Fruit fly (Drosophila melanogaster): ENCODE measurements around the gene CG1677.

DNA sequence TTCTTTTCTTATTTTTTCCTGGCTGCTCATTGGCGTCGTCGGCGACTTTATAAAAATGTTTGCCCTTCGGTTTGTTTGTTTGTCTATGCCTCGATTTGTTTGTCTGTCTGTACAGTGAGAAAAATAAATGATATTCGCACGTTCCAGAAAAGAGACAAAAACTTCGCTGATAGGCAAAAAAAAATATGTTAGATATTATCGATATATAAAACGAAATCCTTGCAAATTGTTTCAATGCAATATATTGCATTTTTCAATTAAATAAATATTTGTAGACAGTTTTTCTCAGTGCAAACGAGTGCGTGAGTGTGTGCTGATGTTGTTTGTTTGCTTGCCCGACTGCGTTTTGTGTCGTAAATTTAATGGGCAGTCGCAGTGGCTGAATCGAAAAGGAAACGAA is 128.6 kb downstream of the CG1677 start:
- no peak for TF ChIP-seq psq (GFP tag; optimal IDR thresholded peaks at IDR 0.05)
- no peak for TF ChIP-seq GATAd (GFP tag; optimal IDR thresholded peaks at IDR 0.05)
- no peak for TF ChIP-seq Jra (GFP tag; optimal IDR thresholded peaks at IDR 0.05)
- no peak for TF ChIP-seq fru (GFP tag; optimal IDR thresholded peaks at IDR 0.05)
- no peak for TF ChIP-seq Hr78 (GFP tag; optimal IDR thresholded peaks at IDR 0.05)
- TF ChIP-seq Dfd (GFP tag; optimal IDR thresholded peaks at IDR 0.05), result no peak
- no peak for TF ChIP-seq br (GFP tag; optimal IDR thresholded peaks at IDR 0.05)
- no peak for TF ChIP-seq Abd-B (GFP tag; optimal IDR thresholded peaks at IDR 0.05)
- no peak for TF ChIP-seq lola (GFP tag; optimal IDR thresholded peaks at IDR 0.05)

All from whole organism, wandering third instar larva.